Worm (Caenorhabditis elegans) whole organism, young adult: ENCODE data around the gene irld-34.
A peak's percentile ranks its signal among the peaks of the same experiment; 100 is the strongest.

Source experiments
- C06A6.2 ChIP-seq: fragments of 200-800 bp; sonication (Bioruptor generic); conservative IDR thresholded peaks from 2 replicates; pipeline ENCODE4 v1.3.6; 2022; ENCODE audit warnings: missing genetic modification characterization, missing compliant biosample characterization
- F10E7.11 ChIP-seq: sonication (generic microtip); optimal IDR thresholded peaks from 2 replicates; lab custom pipeline; 2017; ENCODE audit warnings: mild to moderate bottlenecking, missing genetic modification characterization, moderate library complexity, missing compliant biosample characterization
- F57A8.1 ChIP-seq: fragments of 200-800 bp; sonication (Bioruptor generic); optimal IDR thresholded peaks from 2 replicates; lab custom pipeline; 2018; ENCODE audit warnings: mild to moderate bottlenecking, missing genetic modification characterization, moderate library complexity, missing compliant biosample characterization
- K11D2.4 ChIP-seq: fragments of 200-800 bp; sonication (Bioruptor generic); IDR thresholded peaks from 2 replicates; pipeline ENCODE4 v1.3.6; 2022; ENCODE audit warnings: missing genetic modification reagents, missing genetic modification characterization, missing compliant biosample characterization
- K12H6.12 ChIP-seq: fragments of 200-800 bp; sonication (Bioruptor generic); optimal IDR thresholded peaks from 2 replicates; lab custom pipeline; 2018; ENCODE audit warnings: mild to moderate bottlenecking, missing genetic modification characterization, missing compliant biosample characterization
- T07F8.4 ChIP-seq: sonication (generic microtip); optimal IDR thresholded peaks from 2 replicates; lab custom pipeline; 2016; ENCODE audit warnings: mild to moderate bottlenecking, missing genetic modification characterization, moderate library complexity, missing compliant biosample characterization
- Y53G8AR.9 ChIP-seq: fragments of 200-800 bp; sonication (Bioruptor generic); conservative IDR thresholded peaks from 2 replicates; pipeline ENCODE4 v1.3.6; 2022; ENCODE audit warnings: missing genetic modification reagents, missing genetic modification characterization, missing compliant biosample characterization
- Y56A3A.18 ChIP-seq: fragments of 200-800 bp; sonication (Bioruptor generic); IDR thresholded peaks from 2 replicates; pipeline ENCODE4 v1.3.6; 2022; ENCODE audit warnings: missing genetic modification reagents, missing genetic modification characterization, missing compliant biosample characterization
- akir-1 ChIP-seq: fragments of 200-800 bp; sonication (Bioruptor generic); optimal IDR thresholded peaks from 2 replicates; lab custom pipeline; 2018; ENCODE audit warnings: mild to moderate bottlenecking, missing genetic modification characterization, moderate library complexity, missing compliant biosample characterization
- atf-7 ChIP-seq: sonication (generic microtip); optimal IDR thresholded peaks from 2 replicates; lab custom pipeline; 2017; ENCODE audit warnings: mild to moderate bottlenecking, missing genetic modification characterization, missing compliant biosample characterization
- attf-5 ChIP-seq: fragments of 200-800 bp; sonication (Bioruptor generic); optimal IDR thresholded peaks from 2 replicates; lab custom pipeline; 2018; ENCODE audit warnings: mild to moderate bottlenecking, missing genetic modification characterization, missing compliant biosample characterization
- bed-2 ChIP-seq: fragments of 200-800 bp; sonication (Bioruptor generic); IDR thresholded peaks from 2 replicates; pipeline ENCODE4 v1.3.6; 2022; ENCODE audit warnings: missing genetic modification reagents, missing genetic modification characterization, missing compliant biosample characterization
- cebp-2 ChIP-seq: fragments of 200-800 bp; sonication (Bioruptor generic); IDR thresholded peaks from 2 replicates; pipeline ENCODE4 v1.3.6; 2022; ENCODE audit warnings: missing genetic modification characterization, missing compliant biosample characterization
- ceh-40 ChIP-seq: fragments of 200-800 bp; sonication (Bioruptor generic); IDR thresholded peaks from 2 replicates; pipeline ENCODE4 v1.3.6; 2022; ENCODE audit warnings: missing genetic modification characterization, missing compliant biosample characterization
- egl-44 ChIP-seq: fragments of 200-800 bp; sonication (Bioruptor generic); IDR thresholded peaks from 2 replicates; pipeline ENCODE4 v1.3.6; 2022; ENCODE audit warnings: missing genetic modification reagents, missing genetic modification characterization, missing compliant biosample characterization
- fkh-3 ChIP-seq: sonication (generic microtip); optimal IDR thresholded peaks from 2 replicates; lab custom pipeline; 2016; ENCODE audit warnings: mild to moderate bottlenecking, missing genetic modification characterization, missing compliant biosample characterization
- gei-17 ChIP-seq: fragments of 200-800 bp; sonication (Bioruptor generic); optimal IDR thresholded peaks from 2 replicates; lab custom pipeline; 2018; ENCODE audit warnings: mild to moderate bottlenecking, missing genetic modification characterization, missing compliant biosample characterization
- hmg-1.2 ChIP-seq: fragments of 200-800 bp; sonication (Bioruptor generic); IDR thresholded peaks from 2 replicates; pipeline ENCODE4 v1.3.6; 2022; ENCODE audit warnings: missing genetic modification reagents, missing genetic modification characterization, missing compliant biosample characterization
- hsf-1 ChIP-seq: fragments of 200-800 bp; sonication (Bioruptor generic); IDR thresholded peaks from 2 replicates; pipeline ENCODE4 v1.3.6; 2022; ENCODE audit warnings: missing genetic modification reagents, missing genetic modification characterization, missing compliant biosample characterization
- lag-1 ChIP-seq: fragments of 200-800 bp; sonication (Bioruptor generic); IDR thresholded peaks from 2 replicates; pipeline ENCODE4 v1.3.6; 2022; ENCODE audit warnings: missing genetic modification reagents, missing genetic modification characterization, missing compliant biosample characterization
- lin-54 ChIP-seq: fragments of 200-800 bp; sonication (Bioruptor generic); optimal IDR thresholded peaks from 2 replicates; lab custom pipeline; 2018; ENCODE audit warnings: mild to moderate bottlenecking, missing genetic modification characterization, missing compliant biosample characterization
- mel-28 ChIP-seq: sonication (generic microtip); optimal IDR thresholded peaks from 2 replicates; lab custom pipeline; 2016; ENCODE audit warnings: borderline replicate concordance, mild to moderate bottlenecking, missing genetic modification characterization, missing compliant biosample characterization
- nfya-1 ChIP-seq: sonication (generic microtip); optimal IDR thresholded peaks from 2 replicates; lab custom pipeline; 2017; ENCODE audit warnings: antibody characterized with exemption, missing compliant biosample characterization, missing genetic modification characterization, borderline replicate concordance; ENCODE audit not compliant: insufficient read depth
- nhr-179 ChIP-seq: sonication (generic microtip); optimal IDR thresholded peaks from 2 replicates; lab custom pipeline; 2016; ENCODE audit warnings: mild to moderate bottlenecking, missing genetic modification characterization, missing compliant biosample characterization
- nhr-80 ChIP-seq: sonication (generic microtip); optimal IDR thresholded peaks from 2 replicates; lab custom pipeline; 2016; ENCODE audit warnings: missing genetic modification characterization, missing compliant biosample characterization
- rcor-1 ChIP-seq: fragments of 200-800 bp; sonication (Bioruptor generic); IDR thresholded peaks from 2 replicates; pipeline ENCODE4 v1.3.6; 2022; ENCODE audit warnings: missing genetic modification reagents, missing genetic modification characterization, missing compliant biosample characterization
- rec-8 ChIP-seq, 2 experiments: sonication (generic microtip); optimal IDR thresholded peaks; 2 replicates each; lab custom pipeline; 2016; ENCODE audit warnings: mild to moderate bottlenecking in 2 of 2, missing genetic modification characterization in 2 of 2, missing genetic modification reagents in 2 of 2, missing genotype in 2 of 2, missing biosample characterization in 1 of 2, missing compliant biosample characterization in 1 of 2, moderate library complexity in 1 of 2
- repo-1 ChIP-seq: sonication (generic microtip); optimal IDR thresholded peaks from 2 replicates; lab custom pipeline; 2017; ENCODE audit warnings: mild to moderate bottlenecking, missing genetic modification characterization, missing compliant biosample characterization
- snpc-4 ChIP-seq, 5 experiments: fragments of 150-350 bp in 1 of 5; sonication (generic microtip) in 4 of 5; optimal IDR thresholded peaks; 2 replicates each; lab custom pipeline; 2014 to 2018; ENCODE audit warnings: missing genetic modification characterization in 5 of 5, missing biosample characterization in 3 of 5, antibody characterized with exemption in 2 of 5, mild to moderate bottlenecking in 2 of 5, missing compliant biosample characterization in 2 of 5, missing genotype in 2 of 5, moderate library complexity in 2 of 5, missing genetic modification reagents in 1 of 5
- somi-1 ChIP-seq: fragments of 200-800 bp; sonication (Bioruptor generic); optimal IDR thresholded peaks from 2 replicates; lab custom pipeline; 2018; ENCODE audit warnings: mild to moderate bottlenecking, missing genetic modification characterization, missing compliant biosample characterization
- sptf-2 ChIP-seq: fragments of 200-800 bp; sonication (Bioruptor generic); optimal IDR thresholded peaks from 2 replicates; lab custom pipeline; 2018; ENCODE audit warnings: mild to moderate bottlenecking, missing genetic modification characterization, missing compliant biosample characterization
- tbx-9 ChIP-seq: sonication (generic microtip); optimal IDR thresholded peaks from 2 replicates; lab custom pipeline; 2016; ENCODE audit warnings: borderline replicate concordance, missing genetic modification characterization, inconsistent platforms, missing compliant biosample characterization
- ztf-22 ChIP-seq: fragments of 200-800 bp; sonication (Bioruptor generic); optimal IDR thresholded peaks from 2 replicates; lab custom pipeline; 2018; ENCODE audit warnings: mild to moderate bottlenecking, missing genetic modification characterization, moderate library complexity, missing compliant biosample characterization
- ztf-25 ChIP-seq: fragments of 200-800 bp; sonication (Bioruptor generic); IDR thresholded peaks from 2 replicates; pipeline ENCODE4 v1.3.6; 2022; ENCODE audit warnings: missing genetic modification reagents, missing genetic modification characterization, missing compliant biosample characterization

Gene irld-34

DNA sequence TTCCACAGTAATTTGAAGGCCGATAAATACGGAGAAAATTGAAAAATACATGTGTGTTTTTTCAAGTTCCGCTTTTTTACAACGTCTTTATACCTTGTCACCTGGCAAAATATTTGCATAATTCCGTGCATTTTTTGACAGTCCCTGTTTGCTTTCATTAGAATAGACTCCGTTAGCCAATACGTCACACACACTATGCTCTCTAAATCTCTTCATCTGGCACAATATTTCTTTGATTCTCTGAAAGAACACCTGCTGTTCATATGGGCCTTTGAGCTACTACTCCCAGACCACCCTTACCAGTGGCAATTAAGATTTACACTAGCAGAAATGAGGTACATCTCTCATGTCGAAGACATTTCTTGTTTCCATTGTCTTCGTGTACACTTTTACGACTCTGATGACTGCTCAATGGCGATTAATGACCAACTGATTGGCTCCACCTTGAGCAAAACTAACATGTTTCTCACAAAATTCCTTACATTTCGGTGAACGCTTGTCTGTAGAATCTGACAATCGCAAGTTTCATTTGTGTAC, 36.5 kb upstream of the irld-34 start, which contains the start of gene grl-11:
grl-11 (minus strand) TSS at position 51 of the 537 bp plus-strand sequence.
- no peak for TF ChIP-seq repo-1 (tag; lab: Kevin White, UChicago)
- no peak for TF ChIP-seq lag-1
- no peak for TF ChIP-seq Y56A3A.18 (GFP tag; lab: Robert Waterston, UW)
- TF ChIP-seq hsf-1, result no peak
- TF ChIP-seq rcor-1 (GFP tag; lab: Robert Waterston, UW), result no peak
- TF ChIP-seq T07F8.4, result no peak
- TF ChIP-seq egl-44, result no peak
- TF ChIP-seq tbx-9 (tag; lab: Kevin White, UChicago), result no peak
- TF ChIP-seq lin-54, result no peak
- TF ChIP-seq attf-5 (GFP tag; lab: Kevin White, UChicago), result no peak
- no peak for TF ChIP-seq fkh-3 (tag; lab: Kevin White, UChicago)
- TF ChIP-seq F57A8.1 (GFP tag; lab: Kevin White, UChicago), result no peak
- TF ChIP-seq gei-17 (GFP tag; lab: Kevin White, UChicago), result no peak
- no peak for TF ChIP-seq C06A6.2 (GFP tag; lab: Robert Waterston, UW)

DNA sequence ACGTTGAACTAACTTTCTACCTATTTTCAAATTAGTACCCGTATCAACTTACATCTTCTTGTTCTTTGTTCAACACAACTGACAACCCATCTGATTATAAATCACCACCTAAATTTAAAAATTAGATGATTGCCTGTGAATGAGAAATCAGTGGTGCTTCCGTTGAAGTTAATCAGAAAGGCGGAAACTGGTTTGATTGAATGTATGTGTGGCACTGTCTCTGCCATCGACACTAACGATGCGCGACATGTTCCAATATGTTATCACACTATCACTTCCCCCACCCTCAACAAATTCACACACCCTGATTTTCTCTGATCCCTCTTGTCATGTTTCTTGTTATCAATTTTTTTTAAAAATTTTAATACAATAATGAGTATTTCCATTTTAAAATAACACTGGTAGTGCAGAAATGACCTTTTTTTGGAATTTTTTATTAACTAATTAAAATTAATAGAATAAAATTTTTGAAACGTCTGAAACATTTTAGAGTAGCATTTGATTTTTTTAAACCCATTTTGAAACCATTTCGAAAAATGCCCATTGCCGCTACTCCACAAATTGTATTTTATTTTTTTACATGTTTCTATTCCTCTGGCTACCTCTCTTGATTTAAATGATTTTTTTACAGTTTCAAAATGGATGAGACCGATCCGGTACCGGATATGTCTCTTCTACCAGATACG, 35.8 kb upstream of the irld-34 start, which contains the start of gene ced-11:
ced-11 (plus strand) TSS at position 636 of the 686 bp plus-strand sequence.
- TF ChIP-seq snpc-4 (GFP tag; optimal IDR thresholded peaks at IDR 0.05; lab: Kevin White, UChicago), result no peak
- TF ChIP-seq snpc-4 (tag; optimal IDR thresholded peaks at IDR 0.05; lab: Kevin White, UChicago), result no peak
- no peak for TF ChIP-seq tbx-9 (tag; lab: Kevin White, UChicago)
- TF ChIP-seq, all 124 proteins: peak for 0

DNA sequence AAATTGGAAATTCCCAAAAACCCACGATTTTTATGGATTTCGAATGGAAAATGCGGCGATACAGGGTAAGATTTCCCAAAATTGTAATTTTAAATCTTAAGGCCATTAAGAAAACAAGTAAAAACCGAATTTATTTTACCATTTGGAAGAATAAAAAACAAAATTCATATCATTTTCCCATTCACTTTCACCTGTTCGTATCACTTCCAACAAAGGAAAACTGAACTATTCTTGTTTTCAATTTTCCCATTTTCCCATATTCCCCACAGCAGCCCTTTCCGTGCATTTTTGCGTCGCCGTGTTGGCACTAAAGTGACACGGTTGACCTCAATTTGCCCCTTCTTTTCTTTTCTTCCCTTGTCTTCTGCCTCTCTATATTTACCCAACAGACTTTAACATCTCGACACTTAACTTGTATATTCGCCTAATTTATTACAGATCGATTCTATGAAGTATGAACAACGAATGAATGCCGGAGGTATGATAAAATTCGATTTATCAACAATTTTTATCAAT, 29.0 kb upstream of the irld-34 start, which contains the start of gene sec-16A.1:
sec-16A.1 (plus strand) TSS at position 51 of the 516 bp plus-strand sequence.
- TF ChIP-seq somi-1 (GFP tag; lab: Kevin White, UChicago) (no peak), attf-5 (GFP tag; lab: Kevin White, UChicago) (peak; percentile 34), hmg-1.2 (GFP tag; lab: Robert Waterston, UW) (peak; percentile 24; the same call in 1 of the 2 replicates), rec-8 (tag; optimal IDR thresholded peaks at IDR 0.05; lab: Kevin White, UChicago) (no peak), cebp-2 (no peak), atf-7 (tag; lab: Kevin White, UChicago) (no peak)
- TF ChIP-seq, all 124 proteins: peak for 2

DNA sequence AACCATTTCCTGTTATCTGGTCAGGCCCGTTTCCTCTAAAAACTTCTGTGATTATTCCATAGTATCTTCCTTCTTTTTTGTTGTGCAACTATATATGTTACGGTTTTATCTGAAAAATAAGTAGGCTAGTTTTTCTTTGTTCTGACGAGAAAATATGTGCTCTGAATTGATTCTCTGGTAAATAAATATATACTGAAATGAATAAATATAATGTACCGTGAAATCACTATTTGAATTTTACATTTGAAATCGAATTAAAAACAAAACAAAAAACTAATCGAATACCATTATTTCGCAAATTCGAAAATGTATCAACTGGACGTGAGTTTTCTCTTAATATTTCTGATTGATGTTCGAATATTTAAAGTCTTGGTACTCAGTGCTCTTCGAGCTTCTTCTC, 24.3 kb upstream of the irld-34 start, which contains the start of gene ZK512.10:
ZK512.10 (plus strand) TSS at position 301 of the 400 bp plus-strand sequence.
- no peak for TF ChIP-seq ceh-40
- TF ChIP-seq hmg-1.2 (GFP tag; lab: Robert Waterston, UW), result no peak
- no peak for TF ChIP-seq K12H6.12
- TF ChIP-seq ztf-22, result no peak
- no peak for TF ChIP-seq nhr-179 (tag; lab: Kevin White, UChicago)
- no peak for TF ChIP-seq nhr-80 (tag; lab: Kevin White, UChicago)
- TF ChIP-seq nfya-1 (tag; lab: Kevin White, UChicago), result no peak
- TF ChIP-seq F10E7.11 (tag; lab: Kevin White, UChicago), result no peak
- no peak for TF ChIP-seq sptf-2 (GFP tag; lab: Kevin White, UChicago)
- no peak for TF ChIP-seq Y53G8AR.9 (GFP tag; lab: Robert Waterston, UW)
- no peak for TF ChIP-seq Y56A3A.18 (GFP tag; lab: Robert Waterston, UW)
- TF ChIP-seq K11D2.4, result no peak
- no peak for TF ChIP-seq mel-28
- TF ChIP-seq akir-1 (GFP tag; lab: Kevin White, UChicago), result no peak
- TF ChIP-seq ztf-25 (GFP tag; lab: Robert Waterston, UW), result no peak
- no peak for TF ChIP-seq bed-2 (GFP tag; lab: Robert Waterston, UW)
